Fruit fly (Drosophila melanogaster) whole organism, prepupa: ENCODE measurements around the gene CG12643.
A peak's percentile ranks its signal among the peaks of the same experiment; 100 is the strongest.

Source experiments
- Blimp-1 ChIP-seq: fragments of 200-800 bp; sonication (Bioruptor generic); optimal IDR thresholded peaks from 3 replicates; lab custom pipeline; 2017; ENCODE audit warnings: missing biosample characterization, missing genetic modification characterization, mild to moderate bottlenecking, moderate library complexity, missing genetic modification reagents
- CG10631 ChIP-seq: fragments of 200-800 bp; sonication (Bioruptor generic); optimal IDR thresholded peaks from 2 replicates; lab custom pipeline; 2016; ENCODE audit warnings: missing biosample characterization, missing genetic modification characterization
- CG10669 ChIP-seq: fragments of 200-800 bp; sonication (Bioruptor generic); optimal IDR thresholded peaks from 3 replicates; lab custom pipeline; 2018; ENCODE audit warnings: missing biosample characterization, mild to moderate bottlenecking, missing genetic modification characterization, moderate library complexity
- CG11294 ChIP-seq: fragments of 200-800 bp; sonication (Bioruptor generic); IDR thresholded peaks from 2 replicates; pipeline ENCODE4 v1.3.6; 2022; ENCODE audit warnings: missing biosample characterization, missing genetic modification characterization
- CG11762 ChIP-seq: fragments of 200-800 bp; sonication (Bioruptor generic); optimal IDR thresholded peaks from 3 replicates; lab custom pipeline; 2016; ENCODE audit warnings: missing biosample characterization, missing genetic modification characterization; ENCODE audit not compliant: insufficient read depth
- CG11902 ChIP-seq: fragments of 200-800 bp; sonication (Bioruptor generic); optimal IDR thresholded peaks from 3 replicates; lab custom pipeline; 2016; ENCODE audit warnings: missing biosample characterization, missing genetic modification characterization
- CG16779 ChIP-seq: fragments of 200-800 bp; sonication (Bioruptor generic); optimal IDR thresholded peaks from 3 replicates; lab custom pipeline; 2017; ENCODE audit warnings: missing biosample characterization, mild to moderate bottlenecking, missing genetic modification characterization
- CG3032 ChIP-seq: fragments of 200-800 bp; optimal IDR thresholded peaks from 2 replicates; lab custom pipeline; 2019; ENCODE audit warnings: missing biosample characterization, mild to moderate bottlenecking, missing genetic modification characterization, moderate library complexity
- CG32006 ChIP-seq: fragments of 200-800 bp; sonication (Bioruptor generic); optimal IDR thresholded peaks from 3 replicates; lab custom pipeline; 2017; ENCODE audit warnings: missing biosample characterization, mild to moderate bottlenecking, missing genetic modification characterization
- CG34406 ChIP-seq: fragments of 200-800 bp; sonication (Bioruptor generic); optimal IDR thresholded peaks from 3 replicates; lab custom pipeline; 2016; ENCODE audit warnings: missing biosample characterization, missing genetic modification characterization
- CG4318 ChIP-seq: fragments of 200-800 bp; sonication (Bioruptor generic); optimal IDR thresholded peaks from 3 replicates; lab custom pipeline; 2017; ENCODE audit warnings: missing biosample characterization, mild to moderate bottlenecking, missing genetic modification characterization
- CG6163 ChIP-seq: fragments of 200-800 bp; sonication (Bioruptor generic); IDR thresholded peaks from 3 replicates; pipeline ENCODE4 v1.3.6; 2022; ENCODE audit warnings: missing biosample characterization, missing genetic modification characterization
- CG6276 ChIP-seq: fragments of 200-800 bp; sonication (Bioruptor generic); optimal IDR thresholded peaks from 2 replicates; lab custom pipeline; 2017; ENCODE audit warnings: missing biosample characterization, mild to moderate bottlenecking, missing genetic modification characterization
- CG6792 ChIP-seq: fragments of 200-800 bp; sonication (Bioruptor generic); optimal IDR thresholded peaks from 3 replicates; lab custom pipeline; 2016; ENCODE audit warnings: missing biosample characterization, missing genetic modification characterization
- CG6808 ChIP-seq: fragments of 200-800 bp; sonication (Bioruptor generic); optimal IDR thresholded peaks from 3 replicates; lab custom pipeline; 2017; ENCODE audit warnings: missing biosample characterization, missing genetic modification characterization, mild to moderate bottlenecking, moderate library complexity, missing genetic modification reagents
- CG6854 ChIP-seq: fragments of 200-800 bp; sonication (Bioruptor generic); optimal IDR thresholded peaks from 2 replicates; lab custom pipeline; 2017; ENCODE audit warnings: missing biosample characterization, mild to moderate bottlenecking, missing genetic modification characterization
- CG7368 ChIP-seq: fragments of 200-800 bp; sonication (Bioruptor generic); optimal IDR thresholded peaks from 3 replicates; lab custom pipeline; 2016; ENCODE audit warnings: missing biosample characterization, missing genetic modification characterization
- CG8119 ChIP-seq: fragments of 200-800 bp; sonication (Bioruptor generic); IDR thresholded peaks from 3 replicates; pipeline ENCODE4 v1.3.6; 2022; ENCODE audit warnings: missing biosample characterization, missing genetic modification characterization
- CG8319 ChIP-seq: fragments of 200-800 bp; sonication (Bioruptor generic); optimal IDR thresholded peaks from 3 replicates; lab custom pipeline; 2016; ENCODE audit warnings: missing biosample characterization, missing genetic modification characterization
- CG8632 ChIP-seq: fragments of 200-800 bp; sonication (Bioruptor generic); optimal IDR thresholded peaks from 3 replicates; lab custom pipeline; 2016; ENCODE audit warnings: missing biosample characterization, missing genetic modification characterization
- CG9139 ChIP-seq: fragments of 200-800 bp; sonication (Bioruptor generic); optimal IDR thresholded peaks from 3 replicates; lab custom pipeline; 2017; ENCODE audit warnings: missing biosample characterization, mild to moderate bottlenecking, missing genetic modification characterization
- Eip78C ChIP-seq: fragments of 200-800 bp; sonication (Bioruptor generic); peaks from one replicate; lab custom pipeline; 2016; ENCODE audit warnings: missing biosample characterization, missing genetic modification characterization
- Eip93F ChIP-seq: fragments of 200-800 bp; sonication (Bioruptor generic); optimal IDR thresholded peaks from 2 replicates; lab custom pipeline; 2016; ENCODE audit warnings: missing biosample characterization, mild to moderate bottlenecking, missing genetic modification characterization
- Ets21C ChIP-seq: fragments of 200-800 bp; sonication (Bioruptor generic); optimal IDR thresholded peaks from 3 replicates; lab custom pipeline; 2016; ENCODE audit warnings: missing biosample characterization, missing genetic modification characterization
- Ets96B ChIP-seq: fragments of 200-800 bp; optimal IDR thresholded peaks from 2 replicates; lab custom pipeline; 2019; ENCODE audit warnings: missing biosample characterization, mild to moderate bottlenecking, missing genetic modification characterization, moderate library complexity
- Gug ChIP-seq: fragments of 200-800 bp; sonication (Bioruptor generic); IDR thresholded peaks from 2 replicates; pipeline ENCODE4 v1.3.6; 2022; ENCODE audit warnings: missing biosample characterization, missing genetic modification characterization
- Hr38 ChIP-seq: sonication (Bioruptor generic); optimal IDR thresholded peaks from 2 replicates; lab custom pipeline; 2016; ENCODE audit warnings: missing biosample characterization, missing genetic modification characterization
- Hr39 ChIP-seq: fragments of 200-800 bp; sonication (Bioruptor generic); optimal IDR thresholded peaks from 2 replicates; lab custom pipeline; 2016; ENCODE audit warnings: missing biosample characterization, missing genetic modification characterization
- Hr4 ChIP-seq: fragments of 200-800 bp; sonication (Bioruptor generic); optimal IDR thresholded peaks from 3 replicates; lab custom pipeline; 2016; ENCODE audit warnings: missing biosample characterization, missing genetic modification characterization
- Lpt ChIP-seq: fragments of 200-800 bp; sonication (Bioruptor generic); optimal IDR thresholded peaks from 3 replicates; lab custom pipeline; 2016; ENCODE audit warnings: missing biosample characterization, missing genetic modification characterization
- Met ChIP-seq: fragments of 200-800 bp; sonication (Bioruptor generic); optimal IDR thresholded peaks from 3 replicates; lab custom pipeline; 2016; ENCODE audit warnings: missing biosample characterization, missing genetic modification characterization
- Smox ChIP-seq: fragments of 200-800 bp; sonication (Bioruptor generic); optimal IDR thresholded peaks from 3 replicates; lab custom pipeline; 2016; ENCODE audit warnings: missing biosample characterization, missing genetic modification characterization
- Sox102F ChIP-seq: fragments of 200-800 bp; sonication (Bioruptor generic); optimal IDR thresholded peaks from 2 replicates; lab custom pipeline; 2016; ENCODE audit warnings: missing biosample characterization, mild to moderate bottlenecking, missing genetic modification characterization
- Sox14 ChIP-seq: fragments of 200-800 bp; sonication (Bioruptor generic); optimal IDR thresholded peaks from 3 replicates; lab custom pipeline; 2016; ENCODE audit warnings: missing biosample characterization, missing genetic modification characterization
- Sox15 ChIP-seq: fragments of 200-800 bp; sonication (Bioruptor generic); optimal IDR thresholded peaks from 3 replicates; lab custom pipeline; 2016; ENCODE audit warnings: missing biosample characterization, missing genetic modification characterization
- achi ChIP-seq: fragments of 200-800 bp; sonication (Bioruptor generic); optimal IDR thresholded peaks from 3 replicates; lab custom pipeline; 2016; ENCODE audit warnings: missing biosample characterization, missing genetic modification characterization
- cyc ChIP-seq: fragments of 200-800 bp; sonication (Bioruptor generic); optimal IDR thresholded peaks from 3 replicates; lab custom pipeline; 2016; ENCODE audit warnings: missing biosample characterization, missing genetic modification characterization
- dsx ChIP-seq: fragments of 200-800 bp; optimal IDR thresholded peaks from 3 replicates; lab custom pipeline; 2019; ENCODE audit warnings: missing biosample characterization, mild to moderate bottlenecking, missing genetic modification characterization, moderate library complexity; ENCODE audit not compliant: poor library complexity, severe bottlenecking
- eg ChIP-seq: fragments of 200-800 bp; sonication (Bioruptor generic); IDR thresholded peaks from 3 replicates; pipeline ENCODE4 v1.3.6; 2022; ENCODE audit warnings: missing biosample characterization, missing genetic modification characterization
- esn ChIP-seq: fragments of 200-800 bp; sonication (Bioruptor generic); optimal IDR thresholded peaks from 2 replicates; lab custom pipeline; 2016; ENCODE audit warnings: missing biosample characterization, mild to moderate bottlenecking, missing genetic modification characterization, moderate library complexity
- fd59A ChIP-seq: fragments of 200-800 bp; sonication (Bioruptor generic); optimal IDR thresholded peaks from 2 replicates; lab custom pipeline; 2017; ENCODE audit warnings: missing biosample characterization, mild to moderate bottlenecking, missing genetic modification characterization, missing genetic modification reagents
- fkh ChIP-seq: fragments of 200-800 bp; sonication (Bioruptor generic); optimal IDR thresholded peaks from 3 replicates; lab custom pipeline; 2017; ENCODE audit warnings: missing biosample characterization, mild to moderate bottlenecking, missing genetic modification characterization, moderate library complexity
- lz ChIP-seq: fragments of 200-800 bp; sonication (Bioruptor generic); optimal IDR thresholded peaks from 3 replicates; lab custom pipeline; 2016; ENCODE audit warnings: missing biosample characterization, missing genetic modification characterization
- net ChIP-seq: fragments of 200-800 bp; sonication (Bioruptor generic); optimal IDR thresholded peaks from 3 replicates; lab custom pipeline; 2016; ENCODE audit warnings: missing biosample characterization, missing genetic modification characterization
- pdm3 ChIP-seq: fragments of 200-800 bp; sonication (Bioruptor generic); optimal IDR thresholded peaks from 3 replicates; lab custom pipeline; 2016; ENCODE audit warnings: missing biosample characterization, missing genetic modification characterization
- salr ChIP-seq, 2 experiments: fragments of 200-800 bp; sonication (Bioruptor generic); optimal IDR thresholded peaks; 3 replicates each; lab custom pipeline; 2016 to 2018; ENCODE audit warnings: missing biosample characterization in 2 of 2, missing genetic modification characterization in 2 of 2, mild to moderate bottlenecking in 1 of 2
- spab ChIP-seq: fragments of 200-800 bp; sonication (Bioruptor generic); optimal IDR thresholded peaks from 2 replicates; lab custom pipeline; 2017; ENCODE audit warnings: missing biosample characterization, mild to moderate bottlenecking, missing genetic modification characterization, missing genetic modification reagents
- ss ChIP-seq, 2 experiments: fragments of 200-800 bp; sonication (Bioruptor generic); optimal IDR thresholded peaks; 2 replicates in 1 of 2; 3 replicates in 1 of 2; lab custom pipeline; 2017 to 2018; ENCODE audit warnings: mild to moderate bottlenecking in 2 of 2, missing biosample characterization in 2 of 2, missing genetic modification characterization in 2 of 2, moderate library complexity in 1 of 2
- topi ChIP-seq: fragments of 200-800 bp; sonication (Bioruptor generic); optimal IDR thresholded peaks from 3 replicates; lab custom pipeline; 2016; ENCODE audit warnings: missing biosample characterization, missing genetic modification characterization
- vri ChIP-seq: fragments of 200-800 bp; sonication (Bioruptor generic); optimal IDR thresholded peaks from 3 replicates; lab custom pipeline; 2016; ENCODE audit warnings: missing biosample characterization, mild to moderate bottlenecking, missing genetic modification characterization

CG12643 gene

DNA sequence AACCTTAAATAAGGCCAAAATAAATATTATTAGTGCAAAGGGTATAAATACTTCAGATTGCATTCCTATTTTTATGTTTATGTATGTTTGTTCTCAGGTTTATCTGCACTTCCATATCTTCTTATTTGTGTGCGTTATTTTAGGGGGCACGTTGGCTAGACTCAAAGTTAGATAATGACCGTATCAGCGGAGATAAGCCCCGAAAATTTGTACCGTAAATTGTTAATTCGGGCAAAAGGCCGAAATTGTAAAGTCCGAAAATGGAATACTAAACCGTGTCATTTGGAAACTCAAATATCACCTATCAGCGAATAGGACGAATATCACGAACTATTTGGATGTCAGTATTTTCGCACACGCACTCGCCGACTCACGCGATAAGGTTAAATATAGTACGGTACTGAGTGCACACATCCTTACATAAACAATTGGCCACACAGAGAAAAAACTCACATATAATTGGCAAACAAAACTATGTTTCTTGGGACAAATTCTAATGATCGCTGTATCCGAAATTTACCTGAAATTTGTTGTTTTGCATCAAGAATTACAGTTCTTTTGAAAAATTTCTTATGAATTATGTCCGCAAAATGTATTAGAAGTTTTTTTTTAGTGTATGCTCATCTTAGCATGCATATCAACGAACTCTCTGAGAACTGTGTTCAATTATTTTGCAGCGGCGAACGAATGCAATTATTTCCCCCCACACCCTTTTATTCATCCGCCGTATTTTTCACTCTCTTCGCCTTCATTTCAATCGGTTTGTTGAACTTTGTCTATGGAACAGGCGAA is 1.7 kb downstream of the CG12643 start, which contains the start of gene Hk:
TSS of gene Hk (minus strand) at position 321 of the 792 bp plus-strand sequence.
- TF ChIP-seq CG6792 (peak; percentile 80), CG8119 (GFP tag; lab: Robert Waterston, UW) (peak; percentile 90), CG34406 (peak; percentile 70), CG10631 (GFP tag; lab: Kevin White, UChicago) (peak; percentile 87), fkh (GFP tag; lab: Kevin White, UChicago) (no peak), esn (GFP tag; lab: Kevin White, UChicago) (peak; percentile 70), Hr38 (peak; percentile 36), Gug (peak; percentile 92), Hr39 (GFP tag; lab: Kevin White, UChicago) (peak; percentile 73), Smox (GFP tag; lab: Kevin White, UChicago) (peak; percentile 59), CG8632 (GFP tag; lab: Kevin White, UChicago) (peak; percentile 75), CG11902 (GFP tag; lab: Kevin White, UChicago) (peak; percentile 41), Sox15 (peak; percentile 56), pdm3 (peak; percentile 90), topi (GFP tag; lab: Kevin White, UChicago) (peak; percentile 76), CG32006 (GFP tag; lab: Kevin White, UChicago) (peak; percentile 90), achi (GFP tag; lab: Kevin White, UChicago) (peak; percentile 87), salr (GFP tag; optimal IDR thresholded peaks at IDR 0.05; lab: Kevin White, UChicago) (peak; percentile 72 to 77), lz (GFP tag; lab: Kevin White, UChicago) (peak; percentile 77), Met (GFP tag; lab: Kevin White, UChicago) (peak; percentile 76), Sox102F (GFP tag; lab: Kevin White, UChicago) (peak; percentile 60), CG16779 (tag; lab: Kevin White, UChicago) (peak; percentile 78), Sox14 (GFP tag; lab: Kevin White, UChicago) (peak; percentile 89), CG4318 (GFP tag; lab: Kevin White, UChicago) (peak; percentile 79), CG6276 (GFP tag; lab: Kevin White, UChicago) (peak; percentile 86), ss (GFP tag; optimal IDR thresholded peaks at IDR 0.05; lab: Kevin White, UChicago) (peak; percentile 82 to 86), cyc (GFP tag; lab: Kevin White, UChicago) (peak; percentile 76), Ets21C (peak; percentile 36), CG11294 (GFP tag; lab: Robert Waterston, UW) (peak; percentile 89), CG8319 (peak; percentile 65), net (GFP tag; lab: Kevin White, UChicago) (peak; percentile 87), eg (peak; percentile 95), Ets96B (tag; lab: Kevin White, UChicago) (peak; percentile 88), dsx (peak; percentile 79), Blimp-1 (GFP tag; lab: Kevin White, UChicago) (no peak), Eip93F (GFP tag; lab: Kevin White, UChicago) (no peak), CG7368 (GFP tag; lab: Kevin White, UChicago) (peak; percentile 87), vri (GFP tag; lab: Kevin White, UChicago) (peak; percentile 48), CG6854 (no peak), CG6808 (peak; percentile 79), CG9139 (GFP tag; lab: Kevin White, UChicago) (peak; percentile 65), Eip78C (GFP tag; lab: Kevin White, UChicago) (peak; percentile 96), CG11762 (GFP tag; lab: Kevin White, UChicago) (peak; percentile 86), Lpt (peak; percentile 88), CG3032 (peak; percentile 80), CG6163 (peak; percentile 91), spab (GFP tag; lab: Kevin White, UChicago) (peak; percentile 72), CG10669 (GFP tag; lab: Kevin White, UChicago) (peak; percentile 88), Hr4 (peak; percentile 93), fd59A (GFP tag; lab: Kevin White, UChicago) (peak; percentile 76)
